Worm (Caenorhabditis elegans) whole organism, mixed stage, embryonic: ENCODE data around the gene obr-3.

Experiments
- blmp-1 ChIP-seq: fragments of 150-350 bp; optimal IDR thresholded peaks from 2 replicates; lab custom pipeline; 2014; ENCODE audit warnings: missing biosample characterization, missing genetic modification characterization
- cnd-1 ChIP-seq: fragments of 200-800 bp; sonication (Bioruptor generic); optimal IDR thresholded peaks from 2 replicates; lab custom pipeline; 2018; ENCODE audit warnings: mild to moderate bottlenecking, missing genetic modification characterization, missing compliant biosample characterization
- elt-1 ChIP-seq: sonication (generic microtip); optimal IDR thresholded peaks from 2 replicates; lab custom pipeline; 2017; ENCODE audit warnings: missing genetic modification characterization, mild to moderate bottlenecking, missing compliant biosample characterization, antibody characterized with exemption, moderate library complexity, borderline replicate concordance; ENCODE audit not compliant: insufficient read depth
- ham-2 ChIP-seq: fragments of 200-800 bp; sonication (Bioruptor generic); optimal IDR thresholded peaks from 2 replicates; lab custom pipeline; 2018; ENCODE audit warnings: mild to moderate bottlenecking, missing genetic modification characterization, missing compliant biosample characterization
- lin-13 ChIP-seq: fragments of 150-350 bp; optimal IDR thresholded peaks from 2 replicates; lab custom pipeline; 2014; ENCODE audit warnings: missing biosample characterization, missing genetic modification characterization
- lsy-2 ChIP-seq: fragments of 150-350 bp; optimal IDR thresholded peaks from 2 replicates; lab custom pipeline; 2014; ENCODE audit warnings: missing biosample characterization, missing genetic modification characterization
- mls-2 ChIP-seq: sonication (generic microtip); optimal IDR thresholded peaks from 2 replicates; lab custom pipeline; 2016; ENCODE audit warnings: mild to moderate bottlenecking, missing genetic modification characterization, moderate library complexity, missing compliant biosample characterization
- nhr-237 ChIP-seq: fragments of 150-350 bp; optimal IDR thresholded peaks from 2 replicates; lab custom pipeline; 2014; ENCODE audit warnings: missing biosample characterization, missing genetic modification characterization
- nhr-76 ChIP-seq: sonication (generic microtip); optimal IDR thresholded peaks from 2 replicates; lab custom pipeline; 2017; ENCODE audit warnings: missing biosample characterization, missing genetic modification characterization
- snpc-4 ChIP-seq: fragments of 150-350 bp; optimal IDR thresholded peaks from 2 replicates; lab custom pipeline; 2014; ENCODE audit warnings: missing biosample characterization, missing genetic modification characterization
- unc-62 ChIP-seq: fragments of 150-350 bp; optimal IDR thresholded peaks from 2 replicates; lab custom pipeline; 2014; ENCODE audit warnings: missing biosample characterization, missing genetic modification reagents, missing genetic modification characterization
- ztf-11 ChIP-seq: fragments of 150-350 bp; optimal IDR thresholded peaks from 2 replicates; lab custom pipeline; 2014; ENCODE audit warnings: missing biosample characterization, missing genetic modification characterization

DNA sequence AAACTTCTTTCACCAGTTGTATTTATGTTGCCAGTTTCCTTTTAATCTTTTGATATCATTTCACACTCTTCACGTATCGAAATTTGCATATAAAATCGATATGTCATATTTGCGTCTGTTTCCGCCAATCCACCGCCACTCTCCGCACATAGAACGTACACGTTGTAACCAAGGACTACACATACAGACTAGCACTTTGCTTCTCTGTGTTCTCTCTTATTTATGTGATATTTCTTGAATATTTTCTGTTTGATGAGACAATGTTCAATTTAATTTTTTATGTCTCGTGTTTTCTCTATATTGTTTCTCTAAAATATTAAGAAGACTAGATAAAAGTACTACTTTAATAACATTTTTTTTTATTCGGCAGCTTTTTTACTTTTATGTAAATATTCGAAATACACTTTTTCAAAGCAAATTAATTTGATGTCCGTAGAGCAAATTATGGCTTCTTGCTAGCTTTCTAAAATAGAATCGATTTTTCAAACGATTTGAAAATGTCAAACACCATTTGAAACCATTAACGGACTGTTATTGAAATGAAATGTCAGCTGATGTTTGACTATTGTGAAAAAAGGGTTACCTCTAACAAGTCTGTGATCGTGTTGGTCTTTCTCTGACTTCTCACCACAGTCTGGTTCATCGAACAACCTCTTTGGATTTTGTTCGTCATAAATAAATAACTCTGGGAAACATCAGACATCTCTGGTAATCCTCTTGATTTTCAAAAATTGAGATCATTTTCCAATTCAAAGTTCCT is 56.7 kb downstream of the obr-3 start:
- TF ChIP-seq nhr-76 (tag; lab: Kevin White, UChicago) (no peak), unc-62 (no peak), ham-2 (GFP tag; lab: Kevin White, UChicago) (no peak), nhr-237 (no peak), snpc-4 (no peak), lin-13 (tag; lab: Kevin White, UChicago) (no peak), cnd-1 (no peak), elt-1 (tag; lab: Kevin White, UChicago) (no peak), mls-2 (tag; lab: Kevin White, UChicago) (no peak), blmp-1 (tag; lab: Kevin White, UChicago) (no peak), lsy-2 (tag; lab: Kevin White, UChicago) (no peak), ztf-11 (tag; lab: Kevin White, UChicago) (no peak)
